Worm (Caenorhabditis elegans) whole organism, young adult: Measurements from ENCODE around the gene ash-2.

Experiments used
- Y53G8AR.9 ChIP-seq: fragments of 200-800 bp; sonication (Bioruptor generic); conservative IDR thresholded peaks from 2 replicates; pipeline ENCODE4 v1.3.6; 2022; ENCODE audit warnings: missing genetic modification reagents, missing genetic modification characterization, missing compliant biosample characterization
- ama-1 ChIP-seq, 3 experiments: fragments of 150-350 bp in 1 of 3; sonication (generic microtip) in 2 of 3; optimal IDR thresholded peaks; 2 replicates each; lab custom pipeline; 2014 to 2018; ENCODE audit warnings: missing biosample characterization in 2 of 3, missing genetic modification characterization in 2 of 3, missing genetic modification reagents in 2 of 3
- ets-4 ChIP-seq: fragments of 200-800 bp; sonication (Bioruptor generic); optimal IDR thresholded peaks from 2 replicates; lab custom pipeline; 2018; ENCODE audit warnings: mild to moderate bottlenecking, missing genetic modification characterization, missing compliant biosample characterization
- tbx-9 ChIP-seq: sonication (generic microtip); optimal IDR thresholded peaks from 2 replicates; lab custom pipeline; 2016; ENCODE audit warnings: borderline replicate concordance, missing genetic modification characterization, inconsistent platforms, missing compliant biosample characterization
- unc-62 ChIP-seq: fragments of 150-350 bp; optimal IDR thresholded peaks from 2 replicates; lab custom pipeline; 2014; ENCODE audit warnings: missing biosample characterization, missing genetic modification reagents, missing genetic modification characterization

ce11 chrII:12006575-12007098, 27.0 kb downstream of the ash-2 start, which contains the start of gene mcm-2:
- TF ChIP-seq ets-4 (GFP tag; lab: Kevin White, UChicago): no peak
- TF ChIP-seq tbx-9 (tag; lab: Kevin White, UChicago): no peak
- TF ChIP-seq unc-62 (GFP tag; lab: Kevin White, UChicago): no peak
- TF ChIP-seq Y53G8AR.9 (GFP tag; lab: Robert Waterston, UW): peak; percentile 93; the same call in 1 of the 2 replicates
- TF ChIP-seq ama-1 (optimal IDR thresholded peaks at IDR 0.05; lab: Kevin White, UChicago): no peak
- no peak for TF ChIP-seq ama-1 (GFP tag; optimal IDR thresholded peaks at IDR 0.05; lab: Kevin White, UChicago)
